Fruit fly (Drosophila melanogaster): Measurements from ENCODE around the gene nmd.

The nmd gene

dm6 chr2L:10255725-10256158, 48.0 kb downstream of the nmd start, which contains the start of gene CG5676 (continued):
- peak; percentile 51 for TF ChIP-seq CG11723 (GFP tag; optimal IDR thresholded peaks at IDR 0.05)
- no peak for TF ChIP-seq CG11085 (GFP tag; IDR thresholded peaks at IDR 0.05)
- TF ChIP-seq CG8290 (GFP tag; optimal IDR thresholded peaks at IDR 0.05), result peak; percentile 14
- TF ChIP-seq CG8290 (tag; optimal IDR thresholded peaks at IDR 0.05), result no peak
- no peak for TF ChIP-seq Blimp-1 (GFP tag; optimal IDR thresholded peaks at IDR 0.05)
- TF ChIP-seq CG31365 (tag; optimal IDR thresholded peaks at IDR 0.05), result no peak
- TF ChIP-seq Deaf1 (tag; optimal IDR thresholded peaks at IDR 0.05), result no peak
- no peak for TF ChIP-seq tna (GFP tag; IDR thresholded peaks at IDR 0.05; ENCODE audit: partially characterized antibody)
- no peak for TF ChIP-seq ssp (GFP tag; IDR thresholded peaks at IDR 0.05)
- TF ChIP-seq CG10274 (GFP tag; optimal IDR thresholded peaks at IDR 0.05), result no peak
- peak; percentile 52 for TF ChIP-seq stwl (tag; optimal IDR thresholded peaks at IDR 0.05)
- no peak for TF ChIP-seq Opbp (GFP tag; IDR thresholded peaks at IDR 0.05; ENCODE audit: partially characterized antibody)
- no peak for TF ChIP-seq CG6854 (GFP tag; optimal IDR thresholded peaks at IDR 0.05)
- peak; percentile 5 for TF ChIP-seq cg (GFP tag; optimal IDR thresholded peaks at IDR 0.05)
- no peak for TF ChIP-seq sim (GFP tag; IDR thresholded peaks at IDR 0.05)
- no peak for TF ChIP-seq Eip74EF (GFP tag; optimal IDR thresholded peaks at IDR 0.05)
- TF ChIP-seq CG1603 (tag; optimal IDR thresholded peaks at IDR 0.05), result peak; percentile 100
- TF ChIP-seq CG18476 (GFP tag; optimal IDR thresholded peaks at IDR 0.05), result no peak
- no peak for TF ChIP-seq CG12104 (GFP tag; optimal IDR thresholded peaks at IDR 0.05)
- TF ChIP-seq chinmo (GFP tag; IDR thresholded peaks at IDR 0.05; ENCODE audit: partially characterized antibody), result no peak
- TF ChIP-seq gfzf (GFP tag; optimal IDR thresholded peaks at IDR 0.05), result peak; percentile 39
- no peak for TF ChIP-seq sisA (GFP tag; IDR thresholded peaks at IDR 0.05)
- TF ChIP-seq Ets65A (GFP tag), result no peak
- TF ChIP-seq vfl (GFP tag; optimal IDR thresholded peaks at IDR 0.05), result no peak
- TF ChIP-seq CG11456 (GFP tag; IDR thresholded peaks at IDR 0.05), result no peak
- no peak for TF ChIP-seq Mad (GFP tag; optimal IDR thresholded peaks at IDR 0.05)
- TF ChIP-seq CG3995 (GFP tag; optimal IDR thresholded peaks at IDR 0.05), result peak; percentile 78
- no peak for TF ChIP-seq Dip3 (GFP tag; optimal IDR thresholded peaks at IDR 0.05)
- TF ChIP-seq Jarid2 (GFP tag; optimal IDR thresholded peaks at IDR 0.05), result no peak
- no peak for TF ChIP-seq kah (GFP tag; optimal IDR thresholded peaks at IDR 0.05)
- TF ChIP-seq Ada2b (GFP tag; IDR thresholded peaks at IDR 0.05), result no peak
- TF ChIP-seq bowl (GFP tag; IDR thresholded peaks at IDR 0.05), result no peak
- TF ChIP-seq emc (GFP tag; optimal IDR thresholded peaks at IDR 0.05), result no peak
- no peak for TF ChIP-seq Kr (GFP tag; optimal IDR thresholded peaks at IDR 0.05)
- no peak for TF ChIP-seq h (optimal IDR thresholded peaks at IDR 0.05)
- TF ChIP-seq CG1602 (GFP tag; optimal IDR thresholded peaks at IDR 0.05), result no peak
- peak; percentile 39 for TF ChIP-seq nmo (GFP tag; optimal IDR thresholded peaks at IDR 0.05)
- TF ChIP-seq odd (GFP tag; optimal IDR thresholded peaks at IDR 0.05), result no peak
- TF ChIP-seq HLH4C (GFP tag; IDR thresholded peaks at IDR 0.05; ENCODE audit: partially characterized antibody), result no peak
- TF ChIP-seq oc (tag; optimal IDR thresholded peaks at IDR 0.05), result no peak
- TF ChIP-seq CG5245 (GFP tag; optimal IDR thresholded peaks at IDR 0.05), result no peak
- TF ChIP-seq dmrt11E (tag; optimal IDR thresholded peaks at IDR 0.05), result no peak
- TF ChIP-seq danr (GFP tag; IDR thresholded peaks at IDR 0.05), result no peak
- TF ChIP-seq Xrp1 (GFP tag; IDR thresholded peaks at IDR 0.05), result no peak
- no peak for TF ChIP-seq Atf-2 (GFP tag; optimal IDR thresholded peaks at IDR 0.05)
- no peak for TF ChIP-seq dimm (GFP tag; IDR thresholded peaks at IDR 0.05)
- TF ChIP-seq CG16863 (GFP tag; optimal IDR thresholded peaks at IDR 0.05), result no peak
- peak in 1 of 2 experiments; percentile 74 for TF ChIP-seq Pdp1 (GFP tag; optimal IDR thresholded peaks at IDR 0.05)
- TF ChIP-seq CG4617 (GFP tag; optimal IDR thresholded peaks at IDR 0.05; ENCODE audit: borderline replicate concordance), result peak; percentile 15
- no peak for TF ChIP-seq Gug (GFP tag; IDR thresholded peaks at IDR 0.05)
- TF ChIP-seq CG13624 (GFP tag; optimal IDR thresholded peaks at IDR 0.05), result peak; percentile 16
- TF ChIP-seq shn (GFP tag; optimal IDR thresholded peaks at IDR 0.05), result no peak
